Worm (Caenorhabditis elegans): ENCODE results near the gene C10A4.6.

DNA sequence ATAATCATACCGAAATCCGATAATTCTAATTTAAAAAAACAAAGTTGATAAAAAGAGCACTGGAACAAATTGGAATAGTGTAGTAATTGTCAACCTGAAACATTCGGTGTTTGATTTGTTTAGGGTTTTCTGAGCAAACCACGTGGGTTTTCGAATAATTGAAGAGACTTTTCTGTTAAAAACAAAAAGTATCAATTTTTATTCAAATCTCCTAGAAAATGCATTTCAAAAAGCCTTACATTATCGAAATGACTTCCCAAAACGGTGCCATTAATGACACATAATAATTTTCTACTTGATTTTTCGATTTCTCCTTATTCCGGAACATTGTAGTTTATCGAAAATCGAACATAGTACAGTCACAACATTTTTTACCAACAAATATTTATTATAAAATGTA is 7.6 kb downstream of the C10A4.6 start, which contains the start of gene C10A4.13:
- TF ChIP-seq W03F9.2 (tag; optimal IDR thresholded peaks at IDR 0.05) (no peak), him-1 (tag; optimal IDR thresholded peaks at IDR 0.05) (no peak)
